Fruit fly (Drosophila melanogaster): ENCODE data around the gene Cyp4e3.

The Cyp4e3 gene

dm6 chr2L:9758856-9759255 is 9.0 kb upstream of the Cyp4e3 start (continued):
- TF ChIP-seq CG7271 (tag; optimal IDR thresholded peaks at IDR 0.05) (no peak), az2 (GFP tag; optimal IDR thresholded peaks at IDR 0.05) (peak; percentile 61), CG7839 (tag; optimal IDR thresholded peaks at IDR 0.05) (peak; percentile 40), Hand (GFP tag; optimal IDR thresholded peaks at IDR 0.05) (no peak), h (optimal IDR thresholded peaks at IDR 0.05) (no peak), Spps (tag; optimal IDR thresholded peaks at IDR 0.05) (no peak), scrt (GFP tag; optimal IDR thresholded peaks at IDR 0.05) (no peak), C15 (GFP tag; IDR thresholded peaks at IDR 0.05) (no peak), Ssrp (tag; optimal IDR thresholded peaks at IDR 0.05) (no peak), HLH3B (GFP tag; IDR thresholded peaks at IDR 0.05) (peak; percentile 62), CG7963 (GFP tag; IDR thresholded peaks at IDR 0.05; ENCODE audit: partially characterized antibody) (peak; percentile 82), ttk (GFP tag; IDR thresholded peaks at IDR 0.05) (peak; percentile 64), CG12942 (GFP tag; optimal IDR thresholded peaks at IDR 0.05) (peak; percentile 18), usp (GFP tag; optimal IDR thresholded peaks at IDR 0.05) (no peak), CG9876 (GFP tag; optimal IDR thresholded peaks at IDR 0.05) (peak; percentile 17), CG9727 (GFP tag; optimal IDR thresholded peaks at IDR 0.05) (peak; percentile 46), CG14667 (GFP tag; IDR thresholded peaks at IDR 0.05) (peak; percentile 43), maf-S (GFP tag; optimal IDR thresholded peaks at IDR 0.05) (peak; percentile 1), tin (GFP tag; optimal IDR thresholded peaks at IDR 0.05) (peak; percentile 47), HmgZ (tag; optimal IDR thresholded peaks at IDR 0.05) (peak; percentile 74), Sry-δ (GFP tag; optimal IDR thresholded peaks at IDR 0.05) (peak; percentile 93), bowl (GFP tag; IDR thresholded peaks at IDR 0.05) (no peak), CG18619 (GFP tag; optimal IDR thresholded peaks at IDR 0.05) (no peak), CrebB (tag; optimal IDR thresholded peaks at IDR 0.05) (no peak), H15 (GFP tag; IDR thresholded peaks at IDR 0.05) (peak; percentile 60; the same call in 1 of the 3 replicates), bsh (GFP tag; optimal IDR thresholded peaks at IDR 0.05) (peak in 1 of 2 experiments; percentile 35), Jarid2 (GFP tag; optimal IDR thresholded peaks at IDR 0.05) (no peak), CG2120 (GFP tag; optimal IDR thresholded peaks at IDR 0.05) (peak; percentile 78), jumu (GFP tag; optimal IDR thresholded peaks at IDR 0.05) (peak; percentile 48), fd64A (GFP tag; optimal IDR thresholded peaks at IDR 0.05) (no peak), CG2889 (GFP tag; IDR thresholded peaks at IDR 0.05) (no peak), CG10543 (GFP tag; optimal IDR thresholded peaks at IDR 0.05) (peak; percentile 16), CG34376 (GFP tag; optimal IDR thresholded peaks at IDR 0.05) (peak; percentile 43), YL-1 (GFP tag; optimal IDR thresholded peaks at IDR 0.05) (peak; percentile 22), oc (tag; optimal IDR thresholded peaks at IDR 0.05) (peak; percentile 42), gt (GFP tag; IDR thresholded peaks at IDR 0.05) (no peak), Elba2 (GFP tag; optimal IDR thresholded peaks at IDR 0.05) (no peak), Meics (GFP tag; optimal IDR thresholded peaks at IDR 0.05) (peak; percentile 58), ro (GFP tag; IDR thresholded peaks at IDR 0.05) (no peak), gcm2 (GFP tag; optimal IDR thresholded peaks at IDR 0.05) (no peak), lbe (GFP tag; optimal IDR thresholded peaks at IDR 0.05) (peak; percentile 25), wek (GFP tag; optimal IDR thresholded peaks at IDR 0.05) (no peak), CG12155 (GFP tag; optimal IDR thresholded peaks at IDR 0.05) (peak; percentile 75), CG7987 (GFP tag; optimal IDR thresholded peaks at IDR 0.05) (peak; percentile 60), CoRest (tag; optimal IDR thresholded peaks at IDR 0.05) (peak; percentile 70), Sry-β (GFP tag; optimal IDR thresholded peaks at IDR 0.05) (peak; percentile 37), Neu2 (GFP tag; optimal IDR thresholded peaks at IDR 0.05; ENCODE audit: borderline replicate concordance) (no peak), ci (GFP tag; IDR thresholded peaks at IDR 0.05) (peak; percentile 67; the same call in 2 of the 3 replicates), fd3F (GFP tag; optimal IDR thresholded peaks at IDR 0.05) (peak; percentile 14), Dfd (GFP tag; optimal IDR thresholded peaks at IDR 0.05) (no peak), CG15073 (GFP tag; optimal IDR thresholded peaks at IDR 0.05) (no peak), MESR4 (GFP tag; optimal IDR thresholded peaks at IDR 0.05) (peak; percentile 80)

Data from whole organism, embryonic.